Worm (Caenorhabditis elegans): ENCODE results near the gene K10H10.10.

K10H10.10 gene

ce11 chrII:14494014-14494413 lies 13.6 kb upstream of the K10H10.10 start:
- no peak for TF ChIP-seq nhr-12 (tag; optimal IDR thresholded peaks at IDR 0.05)
- no peak for TF ChIP-seq hlh-4 (tag; optimal IDR thresholded peaks at IDR 0.05)

ce11 chrII:14494414-14494463 lies 13.3 kb upstream of the K10H10.10 start, which contains the start of gene cysl-2:
cysl-2 (minus strand) TSS chrII:14494451.
- no peak for TF ChIP-seq xbp-1 (tag; optimal IDR thresholded peaks at IDR 0.05)
- TF ChIP-seq nhr-85 (tag), result no peak

- peak; percentile 33 for TF ChIP-seq blmp-1 (tag; optimal IDR thresholded peaks at IDR 0.05)
- no peak for TF ChIP-seq zag-1 (tag; optimal IDR thresholded peaks at IDR 0.05)
- no peak for TF ChIP-seq nhr-237 (tag; optimal IDR thresholded peaks at IDR 0.05)
- TF ChIP-seq nhr-76 (tag; optimal IDR thresholded peaks at IDR 0.05), result no peak
- peak in 1 of 6 experiments; percentile 2 for TF ChIP-seq elt-3 (tag; optimal IDR thresholded peaks at IDR 0.05)
- peak; percentile 2 for TF ChIP-seq nhr-20 (tag; optimal IDR thresholded peaks at IDR 0.05)
- peak; percentile 30 for TF ChIP-seq skn-1 (tag; optimal IDR thresholded peaks at IDR 0.05)
- TF ChIP-seq unc-130 (tag; optimal IDR thresholded peaks at IDR 0.05), result no peak
- TF ChIP-seq unc-62 (GFP tag; optimal IDR thresholded peaks at IDR 0.05), result no peak
- peak; percentile 49 for TF ChIP-seq elt-2 (tag; optimal IDR thresholded peaks at IDR 0.05)
- peak; percentile 19 for TF ChIP-seq lin-14 (GFP tag; optimal IDR thresholded peaks at IDR 0.05)
- no peak for TF ChIP-seq hlh-4 (tag; optimal IDR thresholded peaks at IDR 0.05)
- TF ChIP-seq nhr-85 (tag), result peak; percentile 76
Measured at ce11 chrII:14494464-14494863, 13.1 kb upstream of the K10H10.10 start.

ce11 chrII:14495341-14495740 lies 12.2 kb upstream of the K10H10.10 start:
- 0 out of 2 replicates have a peak, but pooled peaks have one; percentile 14 for TF ChIP-seq nhr-19 (GFP tag; conservative IDR thresholded peaks at IDR 0.05)
- TF ChIP-seq ets-5 (GFP tag; IDR thresholded peaks at IDR 0.05), result no peak
- TF ChIP-seq snu-23 (GFP tag; optimal IDR thresholded peaks at IDR 0.05), result peak; percentile 9
- no peak for TF ChIP-seq nhr-47 (tag; optimal IDR thresholded peaks at IDR 0.05)
- TF ChIP-seq efl-1 (optimal IDR thresholded peaks at IDR 0.05), result no peak
- peak in 1 of 2 experiments; percentile 27 for TF ChIP-seq efl-1 (GFP tag; optimal IDR thresholded peaks at IDR 0.05 in 1 of 2)
- no peak for TF ChIP-seq tlp-1 (tag; optimal IDR thresholded peaks at IDR 0.05)
- no peak for TF ChIP-seq fkh-8 (tag; optimal IDR thresholded peaks at IDR 0.05)
- TF ChIP-seq nhr-20 (tag; optimal IDR thresholded peaks at IDR 0.05), result peak; percentile 45
- TF ChIP-seq hpl-2 (GFP tag; optimal IDR thresholded peaks at IDR 0.05), result no peak
- no peak for TF ChIP-seq Y116A8C.19 (tag; optimal IDR thresholded peaks at IDR 0.05; ENCODE audit: borderline replicate concordance)
- TF ChIP-seq pax-3 (tag; optimal IDR thresholded peaks at IDR 0.05), result no peak
- no peak for TF ChIP-seq fkh-10 (GFP tag; optimal IDR thresholded peaks at IDR 0.05)
- peak; percentile 34 for TF ChIP-seq lin-14 (GFP tag; optimal IDR thresholded peaks at IDR 0.05)
- no peak for TF ChIP-seq nhr-76 (tag; optimal IDR thresholded peaks at IDR 0.05)
- TF ChIP-seq C16A3.4 (tag; optimal IDR thresholded peaks at IDR 0.05), result no peak
- peak; percentile 12 for TF ChIP-seq nhr-90 (tag; optimal IDR thresholded peaks at IDR 0.05; ENCODE audit: poor library complexity)
- TF ChIP-seq elt-3 (tag; optimal IDR thresholded peaks at IDR 0.05), result peak in 4 of 6 experiments; percentile 22 to 47 (median 31)
- TF ChIP-seq blmp-1 (tag; optimal IDR thresholded peaks at IDR 0.05), result peak; percentile 39
- TF ChIP-seq skn-1 (tag; optimal IDR thresholded peaks at IDR 0.05), result peak; percentile 44
- TF ChIP-seq sptf-1 (tag; optimal IDR thresholded peaks at IDR 0.05), result no peak

ce11 chrII:14496809-14497208 lies 10.8 kb upstream of the K10H10.10 start:
- TF ChIP-seq zag-1 (tag; optimal IDR thresholded peaks at IDR 0.05) (no peak), pax-3 (tag; optimal IDR thresholded peaks at IDR 0.05) (peak; percentile 76), lin-14 (GFP tag; optimal IDR thresholded peaks at IDR 0.05) (peak; percentile 69), C04F5.9 (tag; optimal IDR thresholded peaks at IDR 0.05) (peak; percentile 7), dpl-1 (GFP tag; optimal IDR thresholded peaks at IDR 0.05) (peak; percentile 30 to 67 (median 58)), elt-2 (tag; optimal IDR thresholded peaks at IDR 0.05) (peak; percentile 65), nhr-85 (tag) (peak; percentile 94), fkh-10 (GFP tag; optimal IDR thresholded peaks at IDR 0.05) (peak; percentile 8), aly-2 (tag; optimal IDR thresholded peaks at IDR 0.05) (peak; percentile 66), ztf-4 (tag; optimal IDR thresholded peaks at IDR 0.05) (peak; percentile 18), unc-86 (tag; optimal IDR thresholded peaks at IDR 0.05) (peak; percentile 33), nhr-11 (tag; optimal IDR thresholded peaks at IDR 0.05) (peak; percentile 30), lin-35 (GFP tag; optimal IDR thresholded peaks at IDR 0.05) (peak; percentile 56 to 85), ets-5 (GFP tag; IDR thresholded peaks at IDR 0.05) (no peak), hlh-4 (tag; optimal IDR thresholded peaks at IDR 0.05) (no peak), mdl-1 (tag; optimal IDR thresholded peaks at IDR 0.05) (peak in 1 of 2 experiments; percentile 86), aha-1 (tag; optimal IDR thresholded peaks at IDR 0.05) (peak; percentile 45), fos-1 (tag; optimal IDR thresholded peaks at IDR 0.05) (peak; percentile 77), nhr-71 (tag; optimal IDR thresholded peaks at IDR 0.05) (peak; percentile 86), tlp-1 (tag; optimal IDR thresholded peaks at IDR 0.05) (no peak), jun-1 (tag; optimal IDR thresholded peaks at IDR 0.05) (peak; percentile 56), fkh-8 (tag; optimal IDR thresholded peaks at IDR 0.05) (peak; percentile 39), nhr-28 (tag; optimal IDR thresholded peaks at IDR 0.05) (no peak), alr-1 (tag; optimal IDR thresholded peaks at IDR 0.05; ENCODE audit: borderline replicate concordance) (no peak), nhr-237 (tag; optimal IDR thresholded peaks at IDR 0.05) (peak; percentile 3), lsy-2 (tag; optimal IDR thresholded peaks at IDR 0.05) (peak; percentile 67 to 92), nhr-90 (tag; optimal IDR thresholded peaks at IDR 0.05; ENCODE audit: poor library complexity) (peak; percentile 94), mef-2 (tag; optimal IDR thresholded peaks at IDR 0.05) (peak; percentile 44)

Measured in whole organism, L1 larva.